Worm (Caenorhabditis elegans): ENCODE measurements around the gene gmps-1.

Gene gmps-1

DNA sequence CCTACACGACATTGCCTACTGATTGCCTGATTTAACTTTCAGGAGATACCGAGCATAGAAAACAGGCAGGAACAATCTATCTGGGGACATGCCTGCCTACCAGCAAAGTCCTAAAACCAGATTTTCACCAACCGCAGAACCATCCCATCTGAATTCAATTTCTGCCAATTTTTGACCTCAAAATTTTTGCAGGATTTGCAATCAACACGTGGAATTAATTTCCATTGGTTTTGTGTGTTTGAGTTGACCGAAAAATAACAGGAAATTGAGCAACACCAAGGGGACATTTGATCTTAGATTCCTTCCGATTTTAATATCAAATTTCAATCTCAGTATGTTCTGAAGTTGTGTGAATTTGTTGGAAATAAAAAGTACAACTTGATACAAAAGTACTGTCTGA, 30.5 kb upstream of the gmps-1 start:
- TF ChIP-seq mec-3 (tag; optimal IDR thresholded peaks at IDR 0.05; ENCODE audit: borderline replicate concordance) = no peak
- no peak for TF ChIP-seq K02D7.2 (tag; optimal IDR thresholded peaks at IDR 0.05)
- TF ChIP-seq hlh-13 (GFP tag; optimal IDR thresholded peaks at IDR 0.05) = no peak
- TF ChIP-seq Y22D7AL.16 (tag; optimal IDR thresholded peaks at IDR 0.05) = no peak
- TF ChIP-seq tbx-2 (tag; optimal IDR thresholded peaks at IDR 0.05) = no peak
- TF ChIP-seq pax-1 (tag; optimal IDR thresholded peaks at IDR 0.05) = no peak

DNA sequence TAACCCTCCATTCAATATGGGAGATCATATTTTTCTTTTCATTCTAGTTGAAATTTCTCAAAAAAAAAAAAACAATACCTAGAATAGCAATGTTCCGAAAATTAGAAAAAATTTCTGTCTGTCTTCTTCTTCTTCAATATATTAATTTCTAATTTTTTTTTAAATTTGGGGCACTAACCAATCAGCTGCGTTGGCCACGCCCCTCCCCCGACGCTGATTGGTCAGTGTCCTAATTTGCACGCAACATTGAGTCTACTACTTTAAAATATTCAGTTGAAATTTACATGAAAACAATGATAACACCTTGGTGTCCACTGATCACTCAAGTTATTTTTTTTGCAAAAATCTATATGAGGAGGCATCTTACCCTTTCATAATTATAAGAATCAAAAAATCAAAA, 27.4 kb upstream of the gmps-1 start:
- no peak for TF ChIP-seq lim-6 (tag; optimal IDR thresholded peaks at IDR 0.05)
- no peak for TF ChIP-seq ceh-24 (tag; optimal IDR thresholded peaks at IDR 0.05)
- TF ChIP-seq sox-2 (GFP tag; IDR thresholded peaks at IDR 0.05) = no peak
- peak; percentile 85 for TF ChIP-seq nfya-1 (tag; optimal IDR thresholded peaks at IDR 0.05)
- no peak for TF ChIP-seq npax-4 (tag; optimal IDR thresholded peaks at IDR 0.05)
- TF ChIP-seq ceh-45 (GFP tag; IDR thresholded peaks at IDR 0.05) = no peak

ce11 chrII:10894996-10895395, 26.5 kb upstream of the gmps-1 start, which contains the start of gene sra-10:
sra-10 (minus strand) TSS chrII:10895096.
- no peak for TF ChIP-seq pax-1 (tag; optimal IDR thresholded peaks at IDR 0.05)
- TF ChIP-seq unc-3 (GFP tag; conservative IDR thresholded peaks at IDR 0.05) = no peak
- TF ChIP-seq unc-3 (tag; optimal IDR thresholded peaks at IDR 0.05) = no peak
- no peak for TF ChIP-seq elt-4 (tag; optimal IDR thresholded peaks at IDR 0.05)
- TF ChIP-seq pha-2 (tag; optimal IDR thresholded peaks at IDR 0.05) = no peak
- TF ChIP-seq pqm-1 (tag; optimal IDR thresholded peaks at IDR 0.05) = no peak
- no peak for TF ChIP-seq ceh-2 (tag; optimal IDR thresholded peaks at IDR 0.05)
- no peak for TF ChIP-seq unc-42 (tag; optimal IDR thresholded peaks at IDR 0.05)
- no peak for TF ChIP-seq ceh-6 (GFP tag; optimal IDR thresholded peaks at IDR 0.05)
- no peak for TF ChIP-seq ztf-16 (tag; optimal IDR thresholded peaks at IDR 0.05)
- no peak for TF ChIP-seq K09A11.1 (tag; optimal IDR thresholded peaks at IDR 0.05; ENCODE audit: insufficient read depth)
- no peak for TF ChIP-seq fkh-10 (GFP tag; optimal IDR thresholded peaks at IDR 0.05)
- no peak for TF ChIP-seq madf-2 (tag; optimal IDR thresholded peaks at IDR 0.05)
- TF ChIP-seq che-1 (tag; optimal IDR thresholded peaks at IDR 0.05) = no peak

- TF ChIP-seq lin-11 (tag; optimal IDR thresholded peaks at IDR 0.05) (no peak), pax-1 (tag; optimal IDR thresholded peaks at IDR 0.05) (no peak), odd-2 (tag; optimal IDR thresholded peaks at IDR 0.05) (no peak), gmeb-2 (tag; optimal IDR thresholded peaks at IDR 0.05) (no peak)
Measured at ce11 chrII:10888979-10889378, 20.5 kb upstream of the gmps-1 start, which contains the start of gene ptr-8. ptr-8 (plus strand) TSS chrII:10889279.

DNA sequence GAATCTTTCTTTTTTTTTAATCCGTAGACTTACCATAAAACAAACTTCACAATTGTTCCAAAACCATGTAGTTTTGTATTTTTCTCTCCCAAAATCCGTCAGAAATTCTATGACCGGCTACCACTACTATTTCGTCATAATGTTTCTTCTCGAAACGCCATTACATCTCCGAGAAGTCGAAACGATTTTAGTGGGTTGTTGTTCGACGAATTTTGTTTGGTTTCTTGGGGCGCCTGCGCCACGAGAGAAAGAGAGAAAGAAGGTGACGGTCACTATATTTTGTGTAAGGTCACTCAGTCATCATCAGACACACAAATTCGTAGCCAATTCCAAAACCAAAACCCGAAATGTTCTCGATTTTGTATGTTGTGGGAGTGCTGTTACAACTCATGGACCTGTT, 18.6 kb upstream of the gmps-1 start:
- TF ChIP-seq elt-4 (tag; optimal IDR thresholded peaks at IDR 0.05) = no peak

DNA sequence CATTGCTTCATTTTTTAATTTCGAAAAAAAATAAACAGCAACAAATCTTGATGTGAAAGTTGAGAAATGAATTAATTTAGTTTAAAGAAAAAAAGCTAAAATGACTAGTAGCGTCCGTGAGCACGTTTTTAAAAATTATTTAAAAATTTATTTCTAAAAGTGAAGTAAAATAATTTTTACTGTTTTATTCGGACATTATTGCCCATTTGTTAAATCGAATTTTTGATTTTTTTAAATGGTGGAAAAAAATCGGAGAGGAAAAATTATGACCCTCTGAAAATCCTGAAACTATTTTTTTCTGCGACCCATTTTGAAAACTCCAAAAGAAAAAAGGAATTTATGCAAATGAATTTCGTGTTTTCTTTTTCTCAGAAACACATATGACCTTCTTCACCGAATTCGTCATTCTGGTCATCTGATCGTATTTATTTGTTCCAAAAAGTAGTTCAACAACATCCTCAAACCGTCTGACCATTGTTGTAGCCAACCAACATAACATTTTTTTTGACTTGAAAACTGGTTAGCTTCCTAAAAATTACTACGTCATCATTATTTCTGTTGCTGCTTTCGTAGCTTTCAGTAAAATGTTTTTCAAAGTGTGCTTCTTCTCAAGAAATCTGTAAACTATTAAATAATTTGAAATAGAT, 17.5 kb upstream of the gmps-1 start, which contains the start of gene F44F4.3:
F44F4.3 (minus strand) TSS at position 51 of the 647 bp plus-strand sequence.
- TF ChIP-seq unc-86 (tag; optimal IDR thresholded peaks at IDR 0.05) (no peak), ceh-22 (tag; optimal IDR thresholded peaks at IDR 0.05) (no peak), dve-1 (tag; optimal IDR thresholded peaks at IDR 0.05) (no peak), ceh-31 (tag; optimal IDR thresholded peaks at IDR 0.05) (no peak), elt-4 (tag; optimal IDR thresholded peaks at IDR 0.05) (no peak), gmeb-2 (tag; optimal IDR thresholded peaks at IDR 0.05) (no peak), sox-2 (GFP tag; IDR thresholded peaks at IDR 0.05) (no peak), ceh-48 (tag; optimal IDR thresholded peaks at IDR 0.05) (no peak), ceh-30 (tag; optimal IDR thresholded peaks at IDR 0.05) (no peak), pha-4 (tag; optimal IDR thresholded peaks at IDR 0.05) (no peak), pha-2 (tag; optimal IDR thresholded peaks at IDR 0.05) (no peak), npax-4 (tag; optimal IDR thresholded peaks at IDR 0.05) (no peak)
